Fruit fly (Drosophila melanogaster) whole organism, wandering third instar larva: Measurements from ENCODE around the gene Hasp.

Experiments used
- Abd-B ChIP-seq: fragments of >200 bp; optimal IDR thresholded peaks from 2 replicates; lab custom pipeline; 2017; ENCODE audit warnings: missing biosample characterization, missing genetic modification characterization
- CG32264 ChIP-seq: fragments of 200-800 bp; sonication (Bioruptor generic); optimal IDR thresholded peaks from 2 replicates; lab custom pipeline; 2016; ENCODE audit warnings: missing biosample characterization, missing genetic modification characterization
- CrebA ChIP-seq: fragments of 200-800 bp; sonication (Bioruptor generic); optimal IDR thresholded peaks from 2 replicates; lab custom pipeline; 2016; ENCODE audit warnings: missing biosample characterization, mild to moderate bottlenecking, missing genetic modification characterization, borderline replicate concordance
- Dfd ChIP-seq: fragments of >200 bp; optimal IDR thresholded peaks from 2 replicates; lab custom pipeline; 2017; ENCODE audit warnings: missing biosample characterization, missing genetic modification characterization
- Dif ChIP-seq: fragments of 200-275, 200-300 bp; sonication (Bioruptor generic); optimal IDR thresholded peaks from 2 replicates; lab custom pipeline; 2018; ENCODE audit warnings: missing biosample characterization, missing genetic modification characterization; ENCODE audit not compliant: partially characterized antibody
- HLH106 ChIP-seq: fragments of 200-800 bp; optimal IDR thresholded peaks from 3 replicates; lab custom pipeline; 2019; ENCODE audit warnings: missing biosample characterization, mild to moderate bottlenecking, missing genetic modification characterization, moderate library complexity
- Hnf4 ChIP-seq: fragments of 200-800 bp; sonication (Bioruptor generic); optimal IDR thresholded peaks from 2 replicates; lab custom pipeline; 2016; ENCODE audit warnings: missing biosample characterization, mild to moderate bottlenecking, missing genetic modification characterization
- Hr78 ChIP-seq: fragments of >200 bp; optimal IDR thresholded peaks from 2 replicates; lab custom pipeline; 2017; ENCODE audit warnings: missing biosample characterization, missing genetic modification characterization
- Hr83 ChIP-seq: fragments of 200-300 bp; sonication (Bioruptor generic); optimal IDR thresholded peaks from 2 replicates; lab custom pipeline; 2016; ENCODE audit warnings: missing biosample characterization, mild to moderate bottlenecking, missing genetic modification characterization, moderate library complexity; ENCODE audit not compliant: poor library complexity, severe bottlenecking
- Jra ChIP-seq: sonication (Bioruptor generic); optimal IDR thresholded peaks from 2 replicates; lab custom pipeline; 2016; ENCODE audit warnings: missing biosample characterization, missing genetic modification characterization
- Mio ChIP-seq: sonication (Bioruptor generic); optimal IDR thresholded peaks from 2 replicates; lab custom pipeline; 2016; ENCODE audit warnings: missing biosample characterization, missing genetic modification characterization
- Myc ChIP-seq: fragments of >200 bp; optimal IDR thresholded peaks from 2 replicates; lab custom pipeline; 2017
- N ChIP-seq: fragments of >200 bp; optimal IDR thresholded peaks from 2 replicates; lab custom pipeline; 2018; ENCODE audit warnings: missing biosample characterization, missing external identifiers, missing genetic modification characterization
- OdsH ChIP-seq: fragments of 200-800 bp; sonication (Bioruptor generic); optimal IDR thresholded peaks from 2 replicates; lab custom pipeline; 2016; ENCODE audit warnings: missing biosample characterization, mild to moderate bottlenecking, missing genetic modification characterization
- Rel ChIP-seq, 2 experiments: fragments of 200-800 bp; sonication (Bioruptor generic) in 1 of 2; optimal IDR thresholded peaks; 2 replicates in 1 of 2; 3 replicates in 1 of 2; lab custom pipeline; 2016 to 2019; ENCODE audit warnings: mild to moderate bottlenecking in 2 of 2, missing biosample characterization in 2 of 2, missing genetic modification characterization in 2 of 2, moderate library complexity in 1 of 2
- Sp1 ChIP-seq: fragments of 200-800 bp; sonication (Bioruptor generic); optimal IDR thresholded peaks from 3 replicates; lab custom pipeline; 2019; ENCODE audit warnings: missing biosample characterization, mild to moderate bottlenecking, missing genetic modification characterization, moderate library complexity
- Vsx2 ChIP-seq: fragments of 200-300, 225-300 bp; sonication (Bioruptor generic); optimal IDR thresholded peaks from 2 replicates; lab custom pipeline; 2018; ENCODE audit warnings: missing biosample characterization, missing genetic modification characterization; ENCODE audit not compliant: partially characterized antibody
- br ChIP-seq: fragments of 200-800 bp; sonication (Bioruptor generic); optimal IDR thresholded peaks from 2 replicates; lab custom pipeline; 2016; ENCODE audit warnings: missing biosample characterization, missing genetic modification characterization
- brk ChIP-seq: fragments of 200-800 bp; sonication (Bioruptor generic); optimal IDR thresholded peaks from 2 replicates; lab custom pipeline; 2016; ENCODE audit warnings: missing biosample characterization, mild to moderate bottlenecking, missing genetic modification characterization
- dmrt93B ChIP-seq: fragments of 200-800 bp; sonication (Bioruptor generic); optimal IDR thresholded peaks from 2 replicates; lab custom pipeline; 2018; ENCODE audit warnings: missing biosample characterization, mild to moderate bottlenecking, missing genetic modification characterization
- dsf ChIP-seq: sonication (Bioruptor generic); optimal IDR thresholded peaks from 2 replicates; lab custom pipeline; 2016; ENCODE audit warnings: missing biosample characterization, missing genetic modification characterization, borderline replicate concordance
- ey ChIP-seq: fragments of 200-800 bp; sonication (Bioruptor generic); optimal IDR thresholded peaks from 2 replicates; lab custom pipeline; 2016; ENCODE audit warnings: missing biosample characterization, missing genetic modification characterization
- foxo ChIP-seq, 2 experiments: fragments of 200-800 bp; sonication (Bioruptor generic); optimal IDR thresholded peaks; 2 replicates in 1 of 2; 3 replicates in 1 of 2; lab custom pipeline; 2016 to 2017; ENCODE audit warnings: missing biosample characterization in 2 of 2, missing genetic modification characterization in 2 of 2
- fru ChIP-seq: fragments of 200-800 bp; sonication (Bioruptor generic); optimal IDR thresholded peaks from 3 replicates; lab custom pipeline; 2016; ENCODE audit warnings: missing biosample characterization, mild to moderate bottlenecking, missing genetic modification characterization
- h ChIP-seq: fragments of 200-800 bp; sonication (Bioruptor generic); optimal IDR thresholded peaks from 3 replicates; lab custom pipeline; 2016; ENCODE audit warnings: missing biosample characterization, mild to moderate bottlenecking, missing genetic modification characterization
- jim ChIP-seq: fragments of 175-275, 200-325 bp; sonication (Bioruptor generic); optimal IDR thresholded peaks from 2 replicates; lab custom pipeline; 2016; ENCODE audit warnings: missing biosample characterization, mild to moderate bottlenecking, missing genetic modification characterization
- pan ChIP-seq: fragments of >200 bp; optimal IDR thresholded peaks from 2 replicates; lab custom pipeline; 2017
- psq ChIP-seq: fragments of 200-800 bp; sonication (Bioruptor generic); optimal IDR thresholded peaks from 3 replicates; lab custom pipeline; 2017; ENCODE audit warnings: missing biosample characterization, mild to moderate bottlenecking, missing genetic modification characterization, moderate library complexity
- rgr ChIP-seq: fragments of 200-800 bp; sonication (Bioruptor generic); optimal IDR thresholded peaks from 3 replicates; lab custom pipeline; 2016; ENCODE audit warnings: missing biosample characterization, mild to moderate bottlenecking, missing genetic modification characterization
- sage ChIP-seq: fragments of 200-800 bp; sonication (Bioruptor generic); optimal IDR thresholded peaks from 2 replicates; lab custom pipeline; 2016; ENCODE audit warnings: missing biosample characterization, mild to moderate bottlenecking, missing genetic modification characterization
- sv ChIP-seq: fragments of 200-800 bp; sonication (Bioruptor generic); optimal IDR thresholded peaks from 3 replicates; lab custom pipeline; 2016; ENCODE audit warnings: missing biosample characterization, missing genetic modification characterization
- tai ChIP-seq: sonication (Bioruptor generic); optimal IDR thresholded peaks from 2 replicates; lab custom pipeline; 2016; ENCODE audit warnings: missing biosample characterization, missing genetic modification characterization
- woc ChIP-seq: sonication (Bioruptor generic); optimal IDR thresholded peaks from 2 replicates; lab custom pipeline; 2016; ENCODE audit warnings: missing biosample characterization, mild to moderate bottlenecking, missing genetic modification characterization

Gene Hasp

DNA sequence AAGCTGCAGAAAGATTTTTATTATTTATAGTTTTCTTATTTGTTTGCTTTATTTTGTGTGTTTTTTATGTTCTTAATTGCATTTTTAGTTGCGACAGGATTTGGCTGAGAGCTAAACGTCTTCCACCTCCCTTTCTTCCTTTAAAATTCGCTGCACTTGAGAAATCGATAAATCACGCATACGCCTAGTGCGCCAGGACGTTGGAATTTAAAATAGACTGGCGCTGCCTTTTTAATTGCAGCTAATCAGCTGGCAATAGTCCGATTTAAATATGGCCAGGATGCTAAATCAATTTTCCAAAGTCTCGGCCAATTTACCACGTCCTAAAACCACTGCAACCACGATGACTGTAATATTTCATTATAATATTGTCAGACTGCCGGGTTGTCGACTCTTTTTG lies 9.8 kb upstream of the Hasp start:
- TF ChIP-seq fru (GFP tag; lab: Kevin White, UChicago) (no peak), pan (no peak), Rel (GFP tag; optimal IDR thresholded peaks at IDR 0.05; lab: Kevin White, UChicago) (no peak), Rel (tag; optimal IDR thresholded peaks at IDR 0.05; lab: Kevin White, UChicago) (no peak), Mio (no peak)
- TF ChIP-seq, all 38 proteins: peak for 0

DNA sequence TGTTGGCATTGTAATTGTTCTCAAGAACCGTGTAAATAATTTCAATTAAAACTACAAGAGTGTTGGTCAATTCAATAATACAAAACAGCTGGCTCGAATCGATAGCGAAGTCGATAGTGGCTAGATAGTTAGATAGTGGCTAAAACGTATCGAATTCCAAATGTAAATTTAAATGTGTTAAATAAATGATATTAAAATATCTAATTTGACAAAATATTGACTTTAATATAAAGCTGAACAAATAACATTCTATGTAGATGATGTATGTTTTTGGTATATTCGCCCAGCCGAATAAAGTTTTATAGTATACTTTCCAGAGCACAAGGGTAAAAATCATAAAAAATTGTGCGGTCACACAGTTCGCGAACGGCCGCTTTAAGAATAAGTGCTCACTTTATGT lies 9.3 kb upstream of the Hasp start, which contains the start of the genes Dpm1 and CG10137:
Dpm1 (minus strand) TSS at position 53 of the 400 bp plus-strand sequence.
CG10137 (plus strand) TSS at position 371 of the 400 bp plus-strand sequence.
- no peak for TF ChIP-seq Abd-B (GFP tag; lab: Kevin White, UChicago)
- no peak for TF ChIP-seq sv
- TF ChIP-seq Dif, result no peak
- no peak for TF ChIP-seq N (GFP tag; lab: Kevin White, UChicago)
- TF ChIP-seq Rel (GFP tag; optimal IDR thresholded peaks at IDR 0.05; lab: Kevin White, UChicago), result no peak
- TF ChIP-seq Rel (tag; optimal IDR thresholded peaks at IDR 0.05; lab: Kevin White, UChicago), result no peak
- no peak for TF ChIP-seq br (GFP tag; lab: Kevin White, UChicago)
- TF ChIP-seq psq, result no peak
- no peak for TF ChIP-seq dmrt93B (GFP tag; lab: Kevin White, UChicago)
- TF ChIP-seq Hnf4 (GFP tag; lab: Kevin White, UChicago), result no peak
- no peak for TF ChIP-seq fru (GFP tag; lab: Kevin White, UChicago)
- no peak for TF ChIP-seq Hr78 (GFP tag; lab: Kevin White, UChicago)
- TF ChIP-seq Jra (GFP tag; lab: Kevin White, UChicago), result no peak
- TF ChIP-seq ey (GFP tag; lab: Kevin White, UChicago), result no peak
- TF ChIP-seq foxo (GFP tag; optimal IDR thresholded peaks at IDR 0.05; lab: Kevin White, UChicago), result no peak
- peak; percentile 30 for TF ChIP-seq sage (GFP tag; lab: Kevin White, UChicago)
- no peak for TF ChIP-seq brk (GFP tag; lab: Kevin White, UChicago)
- peak; percentile 25 for TF ChIP-seq h (GFP tag; lab: Kevin White, UChicago)
- TF ChIP-seq Dfd (GFP tag; lab: Kevin White, UChicago), result no peak
- no peak for TF ChIP-seq HLH106 (tag; lab: Kevin White, UChicago)
- no peak for TF ChIP-seq pan
- TF ChIP-seq woc (GFP tag; lab: Kevin White, UChicago), result no peak
- TF ChIP-seq Hr83 (GFP tag; lab: Kevin White, UChicago), result no peak
- no peak for TF ChIP-seq Vsx2 (GFP tag; lab: Kevin White, UChicago)
- TF ChIP-seq Sp1, result no peak
- peak; percentile 51 for TF ChIP-seq Myc (lab: Kevin White, UChicago)
- no peak for TF ChIP-seq CG32264 (GFP tag; lab: Kevin White, UChicago)
- peak; percentile 19 for TF ChIP-seq rgr (GFP tag; lab: Kevin White, UChicago)
- TF ChIP-seq, all 38 proteins: peak for 4

DNA sequence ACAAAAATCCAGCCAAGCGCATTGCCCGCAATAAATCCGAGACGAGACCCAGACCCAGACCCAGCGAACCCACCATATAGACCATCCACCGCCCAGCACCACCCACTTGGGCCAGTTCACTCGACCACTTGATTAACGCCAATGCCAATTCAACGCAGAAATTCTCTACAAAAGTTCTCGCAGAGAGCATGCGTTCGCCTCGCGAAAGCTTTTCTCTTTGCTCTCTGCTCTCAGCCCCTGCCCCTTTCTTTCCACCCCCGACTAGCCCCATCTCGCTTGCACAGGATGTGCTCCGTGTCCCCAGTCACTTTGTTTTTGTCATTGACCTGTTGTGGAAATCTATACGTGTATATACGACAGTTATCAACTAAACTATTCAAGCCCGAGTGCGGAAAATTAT lies 2.6 kb upstream of the Hasp start:
- TF ChIP-seq Vsx2 (GFP tag; lab: Kevin White, UChicago) (no peak), sv (no peak), Dif (no peak), tai (GFP tag; lab: Kevin White, UChicago) (no peak), OdsH (no peak), Abd-B (GFP tag; lab: Kevin White, UChicago) (no peak), dsf (no peak), rgr (GFP tag; lab: Kevin White, UChicago) (no peak), jim (GFP tag; lab: Kevin White, UChicago) (no peak), fru (GFP tag; lab: Kevin White, UChicago) (no peak), sage (GFP tag; lab: Kevin White, UChicago) (no peak), Hr83 (GFP tag; lab: Kevin White, UChicago) (no peak), pan (no peak), CrebA (GFP tag; lab: Kevin White, UChicago) (no peak), brk (GFP tag; lab: Kevin White, UChicago) (no peak), Myc (lab: Kevin White, UChicago) (no peak), Hnf4 (GFP tag; lab: Kevin White, UChicago) (no peak), Mio (no peak), woc (GFP tag; lab: Kevin White, UChicago) (no peak)

DNA sequence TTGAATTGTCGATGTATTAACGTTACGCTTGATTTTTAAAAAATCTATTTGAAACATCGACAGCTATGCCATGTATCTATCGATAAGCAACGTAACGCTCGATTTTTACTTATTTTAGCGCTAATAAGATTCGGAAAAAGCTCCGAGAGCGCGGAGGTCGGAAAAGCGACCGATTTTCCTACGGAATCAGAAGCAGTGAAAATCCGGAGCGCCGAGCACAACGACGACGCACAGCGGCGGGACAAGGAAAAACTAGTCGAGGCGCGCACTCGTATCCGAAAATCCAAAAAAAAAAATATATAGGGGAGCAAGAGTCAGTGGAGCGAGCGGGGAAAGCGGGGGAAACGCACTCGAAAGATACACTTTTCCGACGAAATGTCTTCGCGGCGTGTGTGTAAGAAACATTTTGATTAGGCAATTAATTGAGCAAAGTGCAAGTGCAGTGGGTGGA lies 1.7 kb upstream of the Hasp start, which contains the start of gene CG10132:
CG10132 (plus strand) TSS at position 189 of the 451 bp plus-strand sequence.
- TF ChIP-seq h (GFP tag; lab: Kevin White, UChicago), result no peak
- TF ChIP-seq dmrt93B (GFP tag; lab: Kevin White, UChicago), result no peak
- no peak for TF ChIP-seq foxo (GFP tag; optimal IDR thresholded peaks at IDR 0.05; lab: Kevin White, UChicago)
- TF ChIP-seq Hnf4 (GFP tag; lab: Kevin White, UChicago), result no peak
- no peak for TF ChIP-seq Hr83 (GFP tag; lab: Kevin White, UChicago)
